Worm (Caenorhabditis elegans) whole organism, late embryonic: ENCODE measurements around the gene F11G11.5.
A peak's percentile ranks its signal among the peaks of the same experiment; 100 is the strongest.

Experiments
- C08G9.2 ChIP-seq: sonication (generic microtip); optimal IDR thresholded peaks from 2 replicates; lab custom pipeline; 2016; ENCODE audit warnings: mild to moderate bottlenecking, missing genetic modification characterization, moderate library complexity, missing compliant biosample characterization
- K02D7.2 ChIP-seq: sonication (generic microtip); optimal IDR thresholded peaks from 2 replicates; lab custom pipeline; 2017; ENCODE audit warnings: mild to moderate bottlenecking, missing genetic modification characterization, missing compliant biosample characterization
- K09A11.1 ChIP-seq: sonication (generic microtip); optimal IDR thresholded peaks from 2 replicates; lab custom pipeline; 2017; ENCODE audit warnings: antibody characterized with exemption, mild to moderate bottlenecking, missing genetic modification characterization, missing compliant biosample characterization; ENCODE audit not compliant: insufficient read depth
- T23F11.4 ChIP-seq: fragments of 200-800 bp; sonication (Bioruptor generic); optimal IDR thresholded peaks from 2 replicates; lab custom pipeline; 2018; ENCODE audit warnings: mild to moderate bottlenecking, missing genetic modification characterization, missing compliant biosample characterization
- Y22D7AL.16 ChIP-seq: sonication (generic microtip); optimal IDR thresholded peaks from 2 replicates; lab custom pipeline; 2016; ENCODE audit warnings: missing genetic modification characterization, missing compliant biosample characterization
- ahr-1 ChIP-seq: sonication (generic microtip); optimal IDR thresholded peaks from 2 replicates; lab custom pipeline; 2016; ENCODE audit warnings: missing genetic modification characterization, missing compliant biosample characterization
- ama-1 ChIP-seq: fragments of 150-350 bp; optimal IDR thresholded peaks from 2 replicates; lab custom pipeline; 2014
- ceh-14 ChIP-seq: sonication (generic microtip); optimal IDR thresholded peaks from 2 replicates; lab custom pipeline; 2016; ENCODE audit warnings: missing genotype, missing genetic modification characterization, missing compliant biosample characterization
- ceh-19 ChIP-seq: fragments of 200-800 bp; sonication (Bioruptor generic); optimal IDR thresholded peaks from 2 replicates; lab custom pipeline; 2018; ENCODE audit warnings: mild to moderate bottlenecking, missing genetic modification characterization, missing compliant biosample characterization
- ceh-31 ChIP-seq: sonication (generic microtip); optimal IDR thresholded peaks from 2 replicates; lab custom pipeline; 2016; ENCODE audit warnings: missing genetic modification characterization, missing compliant biosample characterization
- ceh-45 ChIP-seq: fragments of 200-800 bp; sonication (Bioruptor generic); IDR thresholded peaks from 2 replicates; pipeline ENCODE4 v1.3.6; 2022; ENCODE audit warnings: missing genetic modification reagents, missing genetic modification characterization, missing compliant biosample characterization
- ceh-6 ChIP-seq: fragments of 200-800 bp; sonication (Bioruptor generic); optimal IDR thresholded peaks from 2 replicates; lab custom pipeline; 2018; ENCODE audit warnings: mild to moderate bottlenecking, missing genetic modification characterization, missing compliant biosample characterization
- ceh-9 ChIP-seq: sonication (generic microtip); optimal IDR thresholded peaks from 2 replicates; lab custom pipeline; 2016; ENCODE audit warnings: mild to moderate bottlenecking, missing genetic modification characterization, inconsistent platforms, missing compliant biosample characterization
- che-1 ChIP-seq: sonication (generic microtip); optimal IDR thresholded peaks from 2 replicates; lab custom pipeline; 2016; ENCODE audit warnings: mild to moderate bottlenecking, missing genetic modification characterization, missing compliant biosample characterization
- dmd-4 ChIP-seq: sonication (generic microtip); optimal IDR thresholded peaks from 2 replicates; lab custom pipeline; 2016; ENCODE audit warnings: borderline replicate concordance, missing genetic modification characterization, missing compliant biosample characterization
- elt-2 ChIP-seq: sonication (generic microtip); optimal IDR thresholded peaks from 2 replicates; lab custom pipeline; 2016; ENCODE audit warnings: missing genetic modification reagents, missing genetic modification characterization, missing compliant biosample characterization
- elt-4 ChIP-seq: sonication (generic microtip); optimal IDR thresholded peaks from 2 replicates; lab custom pipeline; 2016; ENCODE audit warnings: missing genetic modification characterization, missing compliant biosample characterization
- ets-4 ChIP-seq: sonication (generic microtip); optimal IDR thresholded peaks from 2 replicates; lab custom pipeline; 2016; ENCODE audit warnings: missing genetic modification characterization, missing compliant biosample characterization
- fax-1 ChIP-seq: sonication (generic microtip); optimal IDR thresholded peaks from 2 replicates; lab custom pipeline; 2016; ENCODE audit warnings: missing genotype, missing genetic modification characterization, missing compliant biosample characterization
- gmeb-2 ChIP-seq: sonication (generic microtip); optimal IDR thresholded peaks from 2 replicates; lab custom pipeline; 2016; ENCODE audit warnings: missing genetic modification characterization, inconsistent platforms, missing compliant biosample characterization
- hlh-6 ChIP-seq: sonication (generic microtip); optimal IDR thresholded peaks from 2 replicates; lab custom pipeline; 2016; ENCODE audit warnings: missing genotype, missing genetic modification characterization, missing compliant biosample characterization
- odd-2 ChIP-seq: sonication (generic microtip); optimal IDR thresholded peaks from 2 replicates; lab custom pipeline; 2017; ENCODE audit warnings: antibody characterized with exemption, mild to moderate bottlenecking, missing genetic modification characterization, missing compliant biosample characterization
- pag-3 ChIP-seq: sonication (generic microtip); optimal IDR thresholded peaks from 2 replicates; lab custom pipeline; 2016; ENCODE audit warnings: missing compliant biosample characterization, missing genetic modification characterization, borderline replicate concordance
- pros-1 ChIP-seq: fragments of 150-350 bp; optimal IDR thresholded peaks from 2 replicates; lab custom pipeline; 2014; ENCODE audit warnings: missing biosample characterization, missing genetic modification reagents, missing genetic modification characterization
- sox-4 ChIP-seq: sonication (generic microtip); optimal IDR thresholded peaks from 2 replicates; lab custom pipeline; 2017; ENCODE audit warnings: mild to moderate bottlenecking, missing genetic modification characterization, inconsistent platforms, missing compliant biosample characterization
- tbx-7 ChIP-seq: sonication (generic microtip); optimal IDR thresholded peaks from 2 replicates; lab custom pipeline; 2016; ENCODE audit warnings: missing genotype, missing genetic modification characterization, missing compliant biosample characterization
- ttx-3 ChIP-seq: sonication (generic microtip); optimal IDR thresholded peaks from 2 replicates; lab custom pipeline; 2016; ENCODE audit warnings: missing genetic modification reagents, missing genetic modification characterization, missing compliant biosample characterization
- unc-42 ChIP-seq: sonication (generic microtip); optimal IDR thresholded peaks from 2 replicates; lab custom pipeline; 2016; ENCODE audit warnings: missing genotype, missing genetic modification characterization, missing compliant biosample characterization
- unc-55 ChIP-seq: sonication (generic microtip); optimal IDR thresholded peaks from 2 replicates; lab custom pipeline; 2017; ENCODE audit warnings: missing biosample characterization, missing genetic modification reagents, missing genetic modification characterization
- unc-86 ChIP-seq: sonication (generic microtip); optimal IDR thresholded peaks from 2 replicates; lab custom pipeline; 2016; ENCODE audit warnings: missing genetic modification characterization, missing compliant biosample characterization
- ztf-16 ChIP-seq: sonication (generic microtip); optimal IDR thresholded peaks from 2 replicates; lab custom pipeline; 2017; ENCODE audit warnings: missing genetic modification characterization, missing compliant biosample characterization

Gene F11G11.5

ce11 chrII:4873029-4873428, 15.3 kb downstream of the F11G11.5 start, which contains the start of gene col-73:
Gene col-73 (minus strand): TSS chrII:4873129.
- no peak for TF ChIP-seq ets-4
- TF ChIP-seq ceh-6 (GFP tag; lab: Kevin White, UChicago) = no peak
- TF ChIP-seq unc-86 = no peak
- TF ChIP-seq dmd-4 (tag; lab: Kevin White, UChicago) = no peak
- no peak for TF ChIP-seq hlh-6 (tag; lab: Kevin White, UChicago)
- TF ChIP-seq elt-4 (tag; lab: Kevin White, UChicago) = no peak
- TF ChIP-seq ceh-9 (tag; lab: Kevin White, UChicago) = no peak
- no peak for TF ChIP-seq tbx-7 (tag; lab: Kevin White, UChicago)
- no peak for TF ChIP-seq fax-1 (tag; lab: Kevin White, UChicago)
- TF ChIP-seq Y22D7AL.16 (tag; lab: Kevin White, UChicago) = no peak
- no peak for TF ChIP-seq K09A11.1 (tag; lab: Kevin White, UChicago)
- no peak for TF ChIP-seq che-1 (tag; lab: Kevin White, UChicago)
- no peak for TF ChIP-seq ceh-19 (GFP tag; lab: Kevin White, UChicago)
- no peak for TF ChIP-seq C08G9.2 (tag; lab: Kevin White, UChicago)
- TF ChIP-seq ceh-45 (GFP tag; lab: Robert Waterston, UW) = no peak
- TF ChIP-seq unc-42 (tag; lab: Kevin White, UChicago) = no peak

- TF ChIP-seq sox-4 (tag; lab: Kevin White, UChicago) (no peak), ceh-45 (GFP tag; lab: Robert Waterston, UW) (no peak), ceh-31 (tag; lab: Kevin White, UChicago) (no peak), elt-4 (tag; lab: Kevin White, UChicago) (no peak), dmd-4 (tag; lab: Kevin White, UChicago) (no peak), ceh-14 (tag; lab: Kevin White, UChicago) (no peak), Y22D7AL.16 (tag; lab: Kevin White, UChicago) (no peak), unc-55 (GFP tag; lab: Kevin White, UChicago) (no peak)
Observed at ce11 chrII:4874335-4874861, 16.7 kb downstream of the F11G11.5 start, which contains the start of gene F11G11.15. Gene F11G11.15 (plus strand): TSS chrII:4874845.

ce11 chrII:4876091-4876490, 18.4 kb downstream of the F11G11.5 start, which contains the start of gene F11G11.13:
Gene F11G11.13 (minus strand): TSS chrII:4876179.
- TF ChIP-seq pag-3 (no peak), pros-1 (tag; lab: Kevin White, UChicago) (no peak), K02D7.2 (tag; lab: Kevin White, UChicago) (no peak), ceh-31 (tag; lab: Kevin White, UChicago) (no peak)

- TF ChIP-seq ztf-16 (tag; lab: Kevin White, UChicago) = no peak
- no peak for TF ChIP-seq odd-2
- TF ChIP-seq ahr-1 (tag; lab: Kevin White, UChicago) = no peak
- peak; percentile 30 for TF ChIP-seq elt-2
- TF ChIP-seq, all 69 proteins: peak for 1
Observed at ce11 chrII:4879629-4880028, 21.9 kb downstream of the F11G11.5 start, which contains the start of gene gst-6. Gene gst-6 (plus strand): TSS chrII:4879891.

ce11 chrII:4881727-4882126, 24.0 kb downstream of the F11G11.5 start, which contains the start of gene gst-7:
Gene gst-7 (plus strand): TSS chrII:4882062.
- no peak for TF ChIP-seq unc-86
- TF ChIP-seq ama-1 = no peak
- TF ChIP-seq ceh-6 (GFP tag; lab: Kevin White, UChicago) = no peak
- TF ChIP-seq ttx-3 (tag; lab: Kevin White, UChicago) = no peak
- TF ChIP-seq gmeb-2 (tag; lab: Kevin White, UChicago) = no peak
- TF ChIP-seq elt-2 = peak; percentile 59
- no peak for TF ChIP-seq ceh-19 (GFP tag; lab: Kevin White, UChicago)
- TF ChIP-seq T23F11.4 (GFP tag; lab: Kevin White, UChicago) = no peak
- TF ChIP-seq, all 69 proteins: peak for 1
